Worm (Caenorhabditis elegans): Measurements from ENCODE around the gene F14F3.4.

The F14F3.4 gene

ce11 chrX:10521313-10521712, at the start of gene F14F3.4:
TSS of gene F14F3.4 (minus strand) at chrX:10521413.
- TF ChIP-seq F49E8.2 (tag; optimal IDR thresholded peaks at IDR 0.05; ENCODE audit: insufficient read depth), result no peak

ce11 chrX:10569185-10569584, 48.0 kb upstream of the F14F3.4 start, which contains the start of gene bet-2:
TSS of gene bet-2 (plus strand) at chrX:10569273.
- TF ChIP-seq ama-1 (optimal IDR thresholded peaks at IDR 0.05), result no peak
- no peak for TF ChIP-seq ama-1 (GFP tag; optimal IDR thresholded peaks at IDR 0.05)
- TF ChIP-seq ztf-6 (GFP tag; IDR thresholded peaks at IDR 0.05), result no peak
- TF ChIP-seq nhr-179 (tag; optimal IDR thresholded peaks at IDR 0.05), result no peak
- TF ChIP-seq snpc-3.4 (tag; optimal IDR thresholded peaks at IDR 0.05), result no peak
- TF ChIP-seq mel-28 (tag; optimal IDR thresholded peaks at IDR 0.05; ENCODE audit: borderline replicate concordance), result no peak
- TF ChIP-seq T07F8.4 (tag; optimal IDR thresholded peaks at IDR 0.05), result no peak

- TF ChIP-seq hrde-1 (tag; optimal IDR thresholded peaks at IDR 0.05; ENCODE audit: borderline replicate concordance), result no peak
- TF ChIP-seq xnd-1 (tag; optimal IDR thresholded peaks at IDR 0.05), result no peak
- TF ChIP-seq lin-26 (GFP tag; IDR thresholded peaks at IDR 0.05), result peak; percentile 78
- TF ChIP-seq dpff-1 (tag; optimal IDR thresholded peaks at IDR 0.05), result peak; percentile 22
- TF ChIP-seq Y53F4B.3 (GFP tag; IDR thresholded peaks at IDR 0.05), result no peak
- TF ChIP-seq nfyb-1 (GFP tag; IDR thresholded peaks at IDR 0.05), result peak; percentile 88
- TF ChIP-seq zfh-2 (GFP tag; conservative IDR thresholded peaks at IDR 0.05), result peak; percentile 100
- TF ChIP-seq pbrm-1 (GFP tag; IDR thresholded peaks at IDR 0.05), result peak; percentile 40
- no peak for TF ChIP-seq lsy-27 (tag; optimal IDR thresholded peaks at IDR 0.05; ENCODE audit: borderline replicate concordance, insufficient read depth)
- TF ChIP-seq unc-62 (GFP tag; optimal IDR thresholded peaks at IDR 0.05), result peak; percentile 28
- no peak for TF ChIP-seq nhr-120 (GFP tag; IDR thresholded peaks at IDR 0.05)
- TF ChIP-seq athp-1 (tag; optimal IDR thresholded peaks at IDR 0.05), result peak; percentile 53
- peak; percentile 87; the same call in 1 of the 2 replicates for TF ChIP-seq hmg-1.2 (GFP tag; IDR thresholded peaks at IDR 0.05)
- no peak for TF ChIP-seq F10E7.11 (tag; optimal IDR thresholded peaks at IDR 0.05)
- TF ChIP-seq dox-1 (GFP tag; IDR thresholded peaks at IDR 0.05), result peak; percentile 91
- TF ChIP-seq F55B11.4 (tag; optimal IDR thresholded peaks at IDR 0.05; ENCODE audit: borderline replicate concordance, insufficient read depth), result no peak
- 0 out of 2 replicates have a peak, but pooled peaks have one; percentile 84 for TF ChIP-seq lag-1 (GFP tag; IDR thresholded peaks at IDR 0.05)
- no peak for TF ChIP-seq ceh-58 (GFP tag; IDR thresholded peaks at IDR 0.05)
- peak; percentile 81 for TF ChIP-seq somi-1 (GFP tag; optimal IDR thresholded peaks at IDR 0.05)
- TF ChIP-seq fkh-3 (tag; optimal IDR thresholded peaks at IDR 0.05), result no peak
- TF ChIP-seq rec-8 (tag; optimal IDR thresholded peaks at IDR 0.05), result peak in 1 of 2 experiments; percentile 29
- no peak for TF ChIP-seq snpc-1.3 (tag; optimal IDR thresholded peaks at IDR 0.05; ENCODE audit: insufficient read depth)
- peak; percentile 98 for TF ChIP-seq lir-1 (GFP tag; conservative IDR thresholded peaks at IDR 0.05)
- no peak for TF ChIP-seq efl-1 (GFP tag; optimal IDR thresholded peaks at IDR 0.05)
- peak; percentile 17 for TF ChIP-seq B0261.1 (tag; optimal IDR thresholded peaks at IDR 0.05)
- TF ChIP-seq ZK185.1 (tag; optimal IDR thresholded peaks at IDR 0.05; ENCODE audit: poor library complexity, severe bottlenecking), result peak; percentile 90
- TF ChIP-seq rcor-1 (GFP tag; IDR thresholded peaks at IDR 0.05), result peak; percentile 25
- peak; percentile 62 for TF ChIP-seq tlf-1 (GFP tag; optimal IDR thresholded peaks at IDR 0.05)
- peak; percentile 52 for TF ChIP-seq ets-4 (GFP tag; optimal IDR thresholded peaks at IDR 0.05)
- no peak for TF ChIP-seq bed-1 (GFP tag; IDR thresholded peaks at IDR 0.05)
- TF ChIP-seq nfya-1 (tag; optimal IDR thresholded peaks at IDR 0.05; ENCODE audit: borderline replicate concordance, insufficient read depth), result no peak
- peak in 1 of 3 experiments; percentile 74 for TF ChIP-seq lin-35 (GFP tag; optimal IDR thresholded peaks at IDR 0.05)
- TF ChIP-seq F33H1.4 (GFP tag; IDR thresholded peaks at IDR 0.05), result no peak
- no peak for TF ChIP-seq mel-28 (tag; optimal IDR thresholded peaks at IDR 0.05; ENCODE audit: borderline replicate concordance)
- peak; percentile 88 for TF ChIP-seq gei-17 (GFP tag; optimal IDR thresholded peaks at IDR 0.05)
These were observed 47.4 kb upstream of the F14F3.4 start for ce11 chrX:10568385-10569149.

All from whole organism, young adult.